Fruit fly (Drosophila melanogaster): ENCODE results near the gene CG14985.

The CG14985 gene

DNA sequence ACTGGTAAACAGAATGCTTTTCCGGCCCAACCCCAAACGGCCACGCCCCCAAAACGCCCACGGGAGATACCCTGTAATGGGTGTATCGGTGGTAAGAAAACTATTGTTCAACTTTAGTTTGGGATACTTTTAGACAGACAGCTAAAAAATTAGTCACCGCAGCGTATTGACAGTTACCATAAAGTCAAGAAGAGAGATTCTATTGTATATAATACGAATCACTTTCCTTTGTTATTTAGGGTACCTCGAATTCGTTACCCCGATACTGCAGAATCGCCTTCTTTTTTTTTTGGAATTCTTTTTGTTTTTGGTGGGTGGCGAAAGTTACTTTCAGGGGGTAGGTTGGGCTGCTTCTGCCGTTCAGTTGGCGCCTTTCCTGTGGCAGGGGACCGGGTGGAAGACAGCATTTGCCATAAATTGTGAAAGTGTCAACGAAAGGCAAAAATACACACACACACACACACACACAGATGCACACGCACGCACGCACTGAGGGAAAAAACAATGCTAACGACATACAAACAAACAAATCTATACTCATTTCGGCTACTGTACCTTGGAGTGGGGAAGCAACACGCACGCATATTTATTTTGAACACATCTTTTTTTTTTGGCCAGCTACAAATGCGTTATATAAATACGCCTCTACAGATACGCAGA, 32.8 kb upstream of the CG14985 start (continued):
- 0 out of 3 replicates have a peak, but pooled peaks have one; percentile 31 for TF ChIP-seq Optix (GFP tag; IDR thresholded peaks at IDR 0.05)
- TF ChIP-seq CG15601 (tag; optimal IDR thresholded peaks at IDR 0.05) = peak; percentile 16
- TF ChIP-seq Xbp1 (GFP tag; optimal IDR thresholded peaks at IDR 0.05) = peak; percentile 42
- no peak for TF ChIP-seq hbn (GFP tag; IDR thresholded peaks at IDR 0.05; ENCODE audit: partially characterized antibody)
- TF ChIP-seq ATbp (GFP tag; optimal IDR thresholded peaks at IDR 0.05) = peak; percentile 24
- peak; percentile 24 for TF ChIP-seq Hsf (GFP tag; optimal IDR thresholded peaks at IDR 0.05)
- peak; percentile 29 for TF ChIP-seq az2 (GFP tag; optimal IDR thresholded peaks at IDR 0.05)
- peak; percentile 71 for TF ChIP-seq scrt (GFP tag; optimal IDR thresholded peaks at IDR 0.05)
- peak; percentile 53 for TF ChIP-seq Fer1 (GFP tag; optimal IDR thresholded peaks at IDR 0.05)
- TF ChIP-seq CG3407 (GFP tag; optimal IDR thresholded peaks at IDR 0.05) = peak; percentile 2
- peak; percentile 23 for TF ChIP-seq Sox100B (GFP tag; optimal IDR thresholded peaks at IDR 0.05)
- TF ChIP-seq PHDP (tag; optimal IDR thresholded peaks at IDR 0.05) = peak; percentile 18
- peak; percentile 39 for TF ChIP-seq bcd (GFP tag; optimal IDR thresholded peaks at IDR 0.05)
- peak; percentile 66 for TF ChIP-seq dmrt99B (tag; optimal IDR thresholded peaks at IDR 0.05)
- no peak for TF ChIP-seq CG2199 (GFP tag; IDR thresholded peaks at IDR 0.05)
- peak; percentile 37 for TF ChIP-seq Blimp-1 (GFP tag; optimal IDR thresholded peaks at IDR 0.05)
- TF ChIP-seq CG14014 (GFP tag; IDR thresholded peaks at IDR 0.05) = 0 out of 2 replicates have a peak, but pooled peaks have one; percentile 18
- TF ChIP-seq CG7556 (GFP tag; optimal IDR thresholded peaks at IDR 0.05) = peak; percentile 67
- peak; percentile 3 for TF ChIP-seq CG4820 (GFP tag; optimal IDR thresholded peaks at IDR 0.05)
- peak; percentile 44; the same call in 1 of the 2 replicates for TF ChIP-seq lmd (GFP tag; IDR thresholded peaks at IDR 0.05)
- no peak for TF ChIP-seq Trl (optimal IDR thresholded peaks at IDR 0.05)
- TF ChIP-seq Trl (GFP tag; optimal IDR thresholded peaks at IDR 0.05) = peak; percentile 20
- TF ChIP-seq org-1 (GFP tag; optimal IDR thresholded peaks at IDR 0.05) = no peak
- peak; percentile 39; the same call in 1 of the 2 replicates for TF ChIP-seq CG32532 (GFP tag; IDR thresholded peaks at IDR 0.05)
- peak; percentile 38 for TF ChIP-seq CG8924 (tag; optimal IDR thresholded peaks at IDR 0.05)
- 0 out of 2 replicates have a peak, but pooled peaks have one; percentile 29 for TF ChIP-seq ranshi (GFP tag; IDR thresholded peaks at IDR 0.05)
- no peak for TF ChIP-seq CG18011 (GFP tag; optimal IDR thresholded peaks at IDR 0.05)
- no peak for TF ChIP-seq CG7987 (GFP tag; optimal IDR thresholded peaks at IDR 0.05)
- peak; percentile 85 for TF ChIP-seq D19B (GFP tag; optimal IDR thresholded peaks at IDR 0.05)
- TF ChIP-seq CG11398 (GFP tag; optimal IDR thresholded peaks at IDR 0.05) = peak; percentile 7
- TF ChIP-seq Sry-δ (GFP tag; optimal IDR thresholded peaks at IDR 0.05) = no peak
- TF ChIP-seq Dfd (GFP tag; optimal IDR thresholded peaks at IDR 0.05) = peak in 1 of 2 experiments; percentile 57
- peak; percentile 26 for TF ChIP-seq tin (GFP tag; optimal IDR thresholded peaks at IDR 0.05)
- peak; percentile 37; the same call in 1 of the 2 replicates for TF ChIP-seq CG6689 (GFP tag; IDR thresholded peaks at IDR 0.05)
- TF ChIP-seq CG10209 (GFP tag; optimal IDR thresholded peaks at IDR 0.05) = peak; percentile 35
- peak; percentile 25 for TF ChIP-seq Fer3 (tag; optimal IDR thresholded peaks at IDR 0.05)
- peak; percentile 22 for TF ChIP-seq CG7786 (GFP tag; optimal IDR thresholded peaks at IDR 0.05)
- TF ChIP-seq E2f1 (GFP tag; IDR thresholded peaks at IDR 0.05) = 0 out of 2 replicates have a peak, but pooled peaks have one; percentile 22
- TF ChIP-seq tap (tag; optimal IDR thresholded peaks at IDR 0.05) = peak; percentile 28
- no peak for TF ChIP-seq Drgx (GFP tag; IDR thresholded peaks at IDR 0.05)
- peak; percentile 68 for TF ChIP-seq CG2678 (tag; optimal IDR thresholded peaks at IDR 0.05)
- TF ChIP-seq lab (GFP tag; optimal IDR thresholded peaks at IDR 0.05) = peak; percentile 77
- TF ChIP-seq CG3281 (GFP tag; optimal IDR thresholded peaks at IDR 0.05) = peak; percentile 59
- TF ChIP-seq CG13424 (tag; optimal IDR thresholded peaks at IDR 0.05) = peak; percentile 57
- TF ChIP-seq tgo (GFP tag; IDR thresholded peaks at IDR 0.05) = peak; percentile 26; the same call in 2 of the 3 replicates
- peak; percentile 50; the same call in 1 of the 2 replicates for TF ChIP-seq Rfx (GFP tag; IDR thresholded peaks at IDR 0.05)
- peak; percentile 71 for TF ChIP-seq CG7839 (tag; optimal IDR thresholded peaks at IDR 0.05)
- TF ChIP-seq CG30403 (GFP tag; optimal IDR thresholded peaks at IDR 0.05) = peak; percentile 44
- TF ChIP-seq CG32772 (GFP tag; IDR thresholded peaks at IDR 0.05) = 0 out of 2 replicates have a peak, but pooled peaks have one; percentile 8

All from whole organism, embryonic.